Fruit fly (Drosophila melanogaster): ENCODE results near the gene ais.

Gene ais

dm6 chr3L:17802107-17802506, 2.4 kb downstream of the ais start, which contains the start of gene NUCB1:
NUCB1 (minus strand) TSS chr3L:17802279.
- TF ChIP-seq noc (tag; optimal IDR thresholded peaks at IDR 0.05) = no peak

- no peak for TF ChIP-seq noc (tag; optimal IDR thresholded peaks at IDR 0.05)
These were observed 7.0 kb downstream of the ais start, which contains the start of gene CG42816 for dm6 chr3L:17797494-17797893. CG42816 (minus strand) TSS chr3L:17797594.

dm6 chr3L:17791495-17791894, 13.0 kb downstream of the ais start:
- TF ChIP-seq noc (tag; optimal IDR thresholded peaks at IDR 0.05) = no peak

dm6 chr3L:17791467-17791494, 13.2 kb downstream of the ais start, which contains the start of gene CG42815:
CG42815 (minus strand) TSS chr3L:17791486.
- TF ChIP-seq noc (tag; optimal IDR thresholded peaks at IDR 0.05) = no peak

dm6 chr3L:17791067-17791466, 13.4 kb downstream of the ais start:
- TF ChIP-seq noc (tag; optimal IDR thresholded peaks at IDR 0.05) = no peak

- TF ChIP-seq noc (tag; optimal IDR thresholded peaks at IDR 0.05) = no peak
These were observed 40.5 kb downstream of the ais start, which contains the start of the genes Adgf-A and Adgf-A2 for dm6 chr3L:17763987-17764386. Adgf-A (minus strand) TSS chr3L:17764158. Adgf-A2 (minus strand) TSS chr3L:17764158.

- no peak for TF ChIP-seq noc (tag; optimal IDR thresholded peaks at IDR 0.05)
These were observed 45.3 kb downstream of the ais start, which contains the start of gene CG32181 for dm6 chr3L:17759072-17759747. CG32181 (plus strand) TSS chr3L:17759697.

dm6 chr3L:17758084-17758211, 46.6 kb downstream of the ais start, which contains the start of gene CG32182:
CG32182 (plus strand) TSS chr3L:17758112.
- TF ChIP-seq noc (tag; optimal IDR thresholded peaks at IDR 0.05) = no peak

dm6 chr3L:17757156-17758083, 47.1 kb downstream of the ais start:
- TF ChIP-seq noc (tag; optimal IDR thresholded peaks at IDR 0.05) = no peak

- TF ChIP-seq noc (tag; optimal IDR thresholded peaks at IDR 0.05) = peak; percentile 72
These were observed 50.2 kb downstream of the ais start for dm6 chr3L:17754285-17754684.
